Worm (Caenorhabditis elegans): ENCODE results near the gene C01G5.7.

C01G5.7 gene

ce11 chrIV:6526522-6526921 is 8.6 kb downstream of the C01G5.7 start:
- no peak for TF ChIP-seq zfp-3 (GFP tag; conservative IDR thresholded peaks at IDR 0.05)
- TF ChIP-seq F49E8.2 (tag; optimal IDR thresholded peaks at IDR 0.05; ENCODE audit: borderline replicate concordance): peak; percentile 71
- no peak for TF ChIP-seq unc-62 (GFP tag; optimal IDR thresholded peaks at IDR 0.05 in 1 of 2)
- TF ChIP-seq unc-62 (tag; optimal IDR thresholded peaks at IDR 0.05): no peak
- no peak for TF ChIP-seq daf-8 (GFP tag; IDR thresholded peaks at IDR 0.05)
- TF ChIP-seq ztf-7 (tag; optimal IDR thresholded peaks at IDR 0.05): no peak
- TF ChIP-seq aha-1 (tag): no peak
- TF ChIP-seq arid-1 (GFP tag; conservative IDR thresholded peaks at IDR 0.05): peak; percentile 39; the same call in 1 of the 2 replicates
- TF ChIP-seq lin-38 (GFP tag; IDR thresholded peaks at IDR 0.05): peak; percentile 70
- TF ChIP-seq F44E2.7 (GFP tag; IDR thresholded peaks at IDR 0.05): no peak
- no peak for TF ChIP-seq F37D6.2 (tag; optimal IDR thresholded peaks at IDR 0.05)
- no peak for TF ChIP-seq gei-8 (GFP tag; optimal IDR thresholded peaks at IDR 0.05)
- TF ChIP-seq ceh-82 (tag; optimal IDR thresholded peaks at IDR 0.05): no peak
- no peak for TF ChIP-seq lin-13 (GFP tag; optimal IDR thresholded peaks at IDR 0.05)
- no peak for TF ChIP-seq ZK546.5 (tag; optimal IDR thresholded peaks at IDR 0.05)
- peak; percentile 91 for TF ChIP-seq snpc-1.2 (GFP tag; IDR thresholded peaks at IDR 0.05)
- TF ChIP-seq lin-15B (tag; optimal IDR thresholded peaks at IDR 0.05): no peak
- TF ChIP-seq Y75B8A.6 (GFP tag; IDR thresholded peaks at IDR 0.05): 0 out of 2 replicates have a peak, but pooled peaks have one; percentile 14
- TF ChIP-seq Y105C5A.15 (GFP tag; IDR thresholded peaks at IDR 0.05): peak; percentile 41; the same call in 1 of the 2 replicates
- TF ChIP-seq duxl-1 (tag; optimal IDR thresholded peaks at IDR 0.05; ENCODE audit: poor library complexity): no peak
- TF ChIP-seq rbr-2 (tag; optimal IDR thresholded peaks at IDR 0.05): no peak
- TF ChIP-seq jun-1 (tag; optimal IDR thresholded peaks at IDR 0.05): no peak
- TF ChIP-seq lin-39 (tag; optimal IDR thresholded peaks at IDR 0.05): no peak
- no peak for TF ChIP-seq mxl-2 (GFP tag; conservative IDR thresholded peaks at IDR 0.05)
- TF ChIP-seq ctbp-1 (GFP tag; IDR thresholded peaks at IDR 0.05): no peak
- TF ChIP-seq saeg-2 (GFP tag; IDR thresholded peaks at IDR 0.05): no peak
- TF ChIP-seq Y48G9A.11 (GFP tag; IDR thresholded peaks at IDR 0.05): peak; percentile 59; the same call in 1 of the 2 replicates
- no peak for TF ChIP-seq snpc-4 (tag; optimal IDR thresholded peaks at IDR 0.05)
- TF ChIP-seq ama-1 (optimal IDR thresholded peaks at IDR 0.05): no peak
- TF ChIP-seq pha-4 (GFP tag; IDR thresholded peaks at IDR 0.05): peak; percentile 38; the same call in 1 of the 2 replicates
- no peak for TF ChIP-seq pha-4 (tag; optimal IDR thresholded peaks at IDR 0.05)

ce11 chrIV:6528202-6528601 is 10.2 kb downstream of the C01G5.7 start:
- peak in 1 of 2 experiments; percentile 94 for TF ChIP-seq unc-62 (GFP tag; optimal IDR thresholded peaks at IDR 0.05 in 1 of 2)
- no peak for TF ChIP-seq unc-62 (tag; optimal IDR thresholded peaks at IDR 0.05)
- no peak for TF ChIP-seq zip-11 (GFP tag; IDR thresholded peaks at IDR 0.05)

- TF ChIP-seq aha-1 (tag): no peak
- no peak for TF ChIP-seq set-16 (GFP tag; IDR thresholded peaks at IDR 0.05)
These were observed 11.9 kb downstream of the C01G5.7 start for ce11 chrIV:6529832-6530231.

ce11 chrIV:6531450-6531849 is 13.5 kb downstream of the C01G5.7 start, which contains the start of gene C01G5.4:
Gene C01G5.4 (plus strand): TSS chrIV:6531750.
- TF ChIP-seq nhr-25 (tag; optimal IDR thresholded peaks at IDR 0.05; ENCODE audit: borderline replicate concordance, insufficient read depth) (no peak), arid-1 (GFP tag; conservative IDR thresholded peaks at IDR 0.05) (no peak), nhr-102 (tag; optimal IDR thresholded peaks at IDR 0.05) (no peak), nhr-10 (tag; optimal IDR thresholded peaks at IDR 0.05) (no peak), hlh-11 (tag; optimal IDR thresholded peaks at IDR 0.05) (no peak), mxl-2 (GFP tag; conservative IDR thresholded peaks at IDR 0.05) (no peak), daf-8 (GFP tag; IDR thresholded peaks at IDR 0.05) (no peak), unc-39 (tag; optimal IDR thresholded peaks at IDR 0.05) (no peak), zag-1 (tag; optimal IDR thresholded peaks at IDR 0.05) (no peak)

Measured in whole organism, L4 larva.